Worm (Caenorhabditis elegans): ENCODE results near the gene ebax-1.

The ebax-1 gene

ce11 chrIV:10245666-10246210 is 41.0 kb upstream of the ebax-1 start, which contains the start of gene F01G10.10 (continued):
- TF ChIP-seq nhr-102 (tag; optimal IDR thresholded peaks at IDR 0.05) (peak; percentile 25), F37D6.2 (tag; optimal IDR thresholded peaks at IDR 0.05) (no peak), ZK546.5 (tag; optimal IDR thresholded peaks at IDR 0.05) (no peak), daf-12 (tag; optimal IDR thresholded peaks at IDR 0.05) (no peak), nhr-25 (tag; optimal IDR thresholded peaks at IDR 0.05; ENCODE audit: borderline replicate concordance, insufficient read depth) (no peak), Y75B8A.6 (GFP tag; IDR thresholded peaks at IDR 0.05) (peak; percentile 3; the same call in 1 of the 2 replicates), nhr-11 (tag; optimal IDR thresholded peaks at IDR 0.05) (no peak), tra-1 (GFP tag; IDR thresholded peaks at IDR 0.05) (peak; percentile 41; the same call in 1 of the 2 replicates), daf-8 (GFP tag; IDR thresholded peaks at IDR 0.05) (no peak), hif-1 (tag; optimal IDR thresholded peaks at IDR 0.05) (no peak), lin-15B (tag; optimal IDR thresholded peaks at IDR 0.05) (no peak), Y48G9A.11 (GFP tag; IDR thresholded peaks at IDR 0.05) (0 out of 2 replicates have a peak, but pooled peaks have one; percentile 35), T20F7.1 (GFP tag; optimal IDR thresholded peaks at IDR 0.05) (peak; percentile 40), daf-16 (GFP tag; optimal IDR thresholded peaks at IDR 0.05) (no peak), daf-16 (tag; optimal IDR thresholded peaks at IDR 0.05) (peak; percentile 12), lin-38 (GFP tag; IDR thresholded peaks at IDR 0.05) (peak; percentile 48), lim-7 (GFP tag; IDR thresholded peaks at IDR 0.05) (peak; percentile 57; the same call in 1 of the 2 replicates), dpl-1 (GFP tag; optimal IDR thresholded peaks at IDR 0.05) (peak; percentile 5), F26F4.8 (GFP tag; conservative IDR thresholded peaks at IDR 0.05) (no peak), D1046.2 (GFP tag; IDR thresholded peaks at IDR 0.05) (no peak), ama-1 (optimal IDR thresholded peaks at IDR 0.05) (peak; percentile 59), aly-2 (tag; optimal IDR thresholded peaks at IDR 0.05) (no peak), dmd-8 (GFP tag; IDR thresholded peaks at IDR 0.05) (0 out of 2 replicates have a peak, but pooled peaks have one; percentile 4), egl-43 (GFP tag; IDR thresholded peaks at IDR 0.05) (peak; percentile 42; the same call in 1 of the 2 replicates)

ce11 chrIV:10250577-10251075 is 36.1 kb upstream of the ebax-1 start, which contains the start of gene daf-14:
TSS of gene daf-14 (plus strand) at chrIV:10250627.
- TF ChIP-seq vab-7 (GFP tag; IDR thresholded peaks at IDR 0.05): no peak
- TF ChIP-seq lin-39 (tag; optimal IDR thresholded peaks at IDR 0.05): no peak
- no peak for TF ChIP-seq daf-16 (GFP tag; optimal IDR thresholded peaks at IDR 0.05)
- TF ChIP-seq daf-16 (tag; optimal IDR thresholded peaks at IDR 0.05): peak; percentile 82
- peak; percentile 81 for TF ChIP-seq hlh-30 (tag; optimal IDR thresholded peaks at IDR 0.05; ENCODE audit: insufficient read depth)
- peak; percentile 20 for TF ChIP-seq nhr-48 (tag; optimal IDR thresholded peaks at IDR 0.05)
- no peak for TF ChIP-seq F37D6.2 (tag; optimal IDR thresholded peaks at IDR 0.05)
- peak; percentile 52 for TF ChIP-seq dmd-6 (GFP tag; IDR thresholded peaks at IDR 0.05)
- peak in 1 of 2 experiments; percentile 33 for TF ChIP-seq lsy-2 (tag; optimal IDR thresholded peaks at IDR 0.05)
- TF ChIP-seq aha-1 (tag): peak; percentile 74
- no peak for TF ChIP-seq F10B5.3 (tag; optimal IDR thresholded peaks at IDR 0.05)
- no peak for TF ChIP-seq nhr-11 (tag; optimal IDR thresholded peaks at IDR 0.05)
- peak; percentile 65 for TF ChIP-seq hlh-11 (tag; optimal IDR thresholded peaks at IDR 0.05)
- no peak for TF ChIP-seq ceh-62 (tag; optimal IDR thresholded peaks at IDR 0.05)
- no peak for TF ChIP-seq saeg-2 (GFP tag; IDR thresholded peaks at IDR 0.05)
- TF ChIP-seq pqm-1 (tag; optimal IDR thresholded peaks at IDR 0.05): no peak
- peak; percentile 30 for TF ChIP-seq nhr-77 (tag; optimal IDR thresholded peaks at IDR 0.05)
- TF ChIP-seq aly-2 (tag; optimal IDR thresholded peaks at IDR 0.05): no peak
- TF ChIP-seq php-3 (GFP tag; IDR thresholded peaks at IDR 0.05): peak; percentile 49; the same call in 1 of the 2 replicates
- TF ChIP-seq zip-2 (tag; optimal IDR thresholded peaks at IDR 0.05): no peak
- TF ChIP-seq madf-5 (GFP tag; IDR thresholded peaks at IDR 0.05): no peak
- TF ChIP-seq lin-15B (tag; optimal IDR thresholded peaks at IDR 0.05): no peak
- no peak for TF ChIP-seq skn-1 (tag; optimal IDR thresholded peaks at IDR 0.05)
- TF ChIP-seq nhr-28 (tag; optimal IDR thresholded peaks at IDR 0.05): peak; percentile 50
- peak; percentile 15 for TF ChIP-seq dpl-1 (GFP tag; optimal IDR thresholded peaks at IDR 0.05)
- TF ChIP-seq dve-1 (tag; optimal IDR thresholded peaks at IDR 0.05; ENCODE audit: insufficient read depth): peak; percentile 77
- TF ChIP-seq unc-62 (GFP tag; optimal IDR thresholded peaks at IDR 0.05 in 1 of 2): peak in 1 of 2 experiments; percentile 12
- TF ChIP-seq unc-62 (tag; optimal IDR thresholded peaks at IDR 0.05): no peak
- peak; percentile 25 for TF ChIP-seq duxl-1 (tag; optimal IDR thresholded peaks at IDR 0.05; ENCODE audit: poor library complexity)

Data from whole organism, L4 larva.